Fruit fly (Drosophila melanogaster) whole organism, embryonic: ENCODE data around the gene CG10333.
A peak's percentile ranks its signal among the peaks of the same experiment; 100 is the strongest.

Experiments
- Asciz ChIP-seq: fragments of 200-800 bp; sonication (Bioruptor generic); optimal IDR thresholded peaks from 2 replicates; lab custom pipeline; 2017; ENCODE audit warnings: missing biosample characterization, mild to moderate bottlenecking, missing genetic modification characterization, missing genetic modification reagents
- Bgb ChIP-seq: fragments of 200-800 bp; sonication (Bioruptor generic); IDR thresholded peaks from 2 replicates; pipeline ENCODE4 v1.3.6; 2022; ENCODE audit warnings: missing biosample characterization, missing genetic modification characterization; ENCODE audit not compliant: partially characterized antibody
- CG11504 ChIP-seq: fragments of 200-800 bp; sonication (Bioruptor generic); optimal IDR thresholded peaks from 3 replicates; lab custom pipeline; 2019; ENCODE audit warnings: missing biosample characterization, mild to moderate bottlenecking, missing genetic modification characterization, moderate library complexity
- CG11696 ChIP-seq: fragments of 200-800 bp; sonication (Bioruptor generic); IDR thresholded peaks from 2 replicates; pipeline ENCODE4 v1.3.6; 2022; ENCODE audit warnings: missing biosample characterization, missing genetic modification characterization
- CG1233 ChIP-seq: fragments of 200-800 bp; sonication (Bioruptor generic); optimal IDR thresholded peaks from 4 replicates; lab custom pipeline; 2018; ENCODE audit warnings: missing biosample characterization, mild to moderate bottlenecking, missing genetic modification characterization
- CG12659 ChIP-seq: fragments of 200-800 bp; sonication (Bioruptor generic); optimal IDR thresholded peaks from 3 replicates; lab custom pipeline; 2017; ENCODE audit warnings: mild to moderate bottlenecking, missing biosample characterization, missing genetic modification reagents, missing genetic modification characterization
- CG12769 ChIP-seq: fragments of 200-800 bp; sonication (Bioruptor generic); optimal IDR thresholded peaks from 2 replicates; lab custom pipeline; 2019; ENCODE audit warnings: missing biosample characterization, mild to moderate bottlenecking, missing genetic modification characterization, moderate library complexity
- CG14441 ChIP-seq: fragments of 200-800 bp; sonication (Bioruptor generic); IDR thresholded peaks from 2 replicates; pipeline ENCODE4 v1.3.6; 2022; ENCODE audit warnings: missing biosample characterization, missing genetic modification characterization
- CG15269 ChIP-seq: fragments of 200-800 bp; sonication (Bioruptor generic); optimal IDR thresholded peaks from 2 replicates; lab custom pipeline; 2018; ENCODE audit warnings: missing biosample characterization, mild to moderate bottlenecking, missing genetic modification characterization, moderate library complexity
- CG15696 ChIP-seq: fragments of 200-800 bp; sonication (Bioruptor generic); optimal IDR thresholded peaks from 2 replicates; lab custom pipeline; 2019; ENCODE audit warnings: missing biosample characterization, mild to moderate bottlenecking, missing genetic modification characterization, moderate library complexity
- CG1647 ChIP-seq: fragments of 200-800 bp; sonication (Bioruptor generic); optimal IDR thresholded peaks from 3 replicates; lab custom pipeline; 2016; ENCODE audit warnings: missing biosample characterization, missing genetic modification characterization
- CG16863 ChIP-seq: fragments of 200-800 bp; sonication (Bioruptor generic); optimal IDR thresholded peaks from 3 replicates; lab custom pipeline; 2016; ENCODE audit warnings: missing biosample characterization, missing genetic modification characterization
- CG18476 ChIP-seq: fragments of 200-800 bp; sonication (Bioruptor generic); optimal IDR thresholded peaks from 2 replicates; lab custom pipeline; 2016; ENCODE audit warnings: missing biosample characterization, mild to moderate bottlenecking, missing genetic modification characterization
- CG2202 ChIP-seq: fragments of 200-800 bp; sonication (Bioruptor generic); optimal IDR thresholded peaks from 2 replicates; lab custom pipeline; 2018; ENCODE audit warnings: missing biosample characterization, mild to moderate bottlenecking, missing genetic modification characterization
- CG30020 ChIP-seq: fragments of 200-800 bp; optimal IDR thresholded peaks from 2 replicates; lab custom pipeline; 2019; ENCODE audit warnings: missing biosample characterization, mild to moderate bottlenecking, missing genetic modification characterization, moderate library complexity
- CG6654 ChIP-seq: fragments of 200-800 bp; sonication (Bioruptor generic); optimal IDR thresholded peaks from 2 replicates; lab custom pipeline; 2017; ENCODE audit warnings: missing biosample characterization, mild to moderate bottlenecking, missing genetic modification characterization
- CG6813 ChIP-seq: fragments of 200-800 bp; sonication (Bioruptor generic); optimal IDR thresholded peaks from 2 replicates; lab custom pipeline; 2017; ENCODE audit warnings: missing biosample characterization, missing genetic modification characterization, mild to moderate bottlenecking, moderate library complexity, missing genetic modification reagents
- CG7987 ChIP-seq: fragments of 200-800 bp; sonication (Bioruptor generic); optimal IDR thresholded peaks from 2 replicates; lab custom pipeline; 2018; ENCODE audit warnings: missing biosample characterization, mild to moderate bottlenecking, missing genetic modification characterization, moderate library complexity
- CG8765 ChIP-seq: fragments of 200-800 bp; sonication (Bioruptor generic); IDR thresholded peaks from 2 replicates; pipeline ENCODE4 v1.3.6; 2022; ENCODE audit warnings: missing biosample characterization, missing genetic modification characterization
- CG9437 ChIP-seq: fragments of 200-800 bp; sonication (Bioruptor generic); optimal IDR thresholded peaks from 2 replicates; lab custom pipeline; 2018; ENCODE audit warnings: missing biosample characterization, mild to moderate bottlenecking, missing genetic modification characterization
- CG9797 ChIP-seq: fragments of 200-800 bp; sonication (Bioruptor generic); optimal IDR thresholded peaks from 3 replicates; lab custom pipeline; 2018; ENCODE audit warnings: missing biosample characterization, mild to moderate bottlenecking, missing genetic modification characterization
- CG9817 ChIP-seq: fragments of 200-800 bp; sonication (Bioruptor generic); optimal IDR thresholded peaks from 2 replicates; lab custom pipeline; 2018; ENCODE audit warnings: missing biosample characterization, mild to moderate bottlenecking, missing genetic modification characterization, moderate library complexity
- Dip3 ChIP-seq: fragments of 200-800 bp; sonication (Bioruptor generic); optimal IDR thresholded peaks from 3 replicates; lab custom pipeline; 2016; ENCODE audit warnings: missing biosample characterization, missing genetic modification characterization
- Dll ChIP-seq: fragments of 200-800 bp; sonication (Bioruptor generic); IDR thresholded peaks from 4 replicates; pipeline ENCODE4 v1.3.6; 2022; ENCODE audit warnings: missing biosample characterization, missing genetic modification characterization; ENCODE audit not compliant: partially characterized antibody
- Elba2 ChIP-seq: fragments of 200-800 bp; sonication (Bioruptor generic); optimal IDR thresholded peaks from 3 replicates; lab custom pipeline; 2016; ENCODE audit warnings: missing biosample characterization, missing genetic modification characterization
- Fer1 ChIP-seq: fragments of 200-800 bp; sonication (Bioruptor generic); optimal IDR thresholded peaks from 2 replicates; lab custom pipeline; 2017; ENCODE audit warnings: missing biosample characterization, mild to moderate bottlenecking, missing genetic modification characterization
- H15 ChIP-seq: fragments of 200-800 bp; sonication (Bioruptor generic); IDR thresholded peaks from 3 replicates; pipeline ENCODE4 v1.3.6; 2022; ENCODE audit warnings: missing biosample characterization, missing genetic modification characterization
- Hmr ChIP-seq: fragments of 200-800 bp; sonication (Bioruptor generic); optimal IDR thresholded peaks from 3 replicates; lab custom pipeline; 2017; ENCODE audit warnings: mild to moderate bottlenecking, missing biosample characterization, missing genetic modification reagents, missing genetic modification characterization
- Lpt ChIP-seq: fragments of >200 bp; optimal IDR thresholded peaks from 2 replicates; lab custom pipeline; 2018; ENCODE audit warnings: missing biosample characterization, missing genetic modification characterization
- MBD-R2 ChIP-seq: fragments of 200-800 bp; sonication (Bioruptor generic); IDR thresholded peaks from 2 replicates; pipeline ENCODE4 v1.3.6; 2022; ENCODE audit warnings: missing biosample characterization, missing genetic modification characterization
- Opbp ChIP-seq: fragments of 200-800 bp; sonication (Bioruptor generic); IDR thresholded peaks from 3 replicates; pipeline ENCODE4 v1.3.6; 2022; ENCODE audit warnings: missing biosample characterization, missing genetic modification characterization; ENCODE audit not compliant: partially characterized antibody
- Ptx1 ChIP-seq: fragments of 200-800 bp; sonication (Bioruptor generic); IDR thresholded peaks from 2 replicates; pipeline ENCODE4 v1.3.6; 2022; ENCODE audit warnings: missing biosample characterization, missing genetic modification characterization
- Sox100B ChIP-seq: fragments of 200-800 bp; sonication (Bioruptor generic); optimal IDR thresholded peaks from 3 replicates; lab custom pipeline; 2018; ENCODE audit warnings: missing biosample characterization, mild to moderate bottlenecking, missing genetic modification characterization
- Taf1 ChIP-seq: fragments of 200-800 bp; sonication (Bioruptor generic); IDR thresholded peaks from 2 replicates; pipeline ENCODE4 v1.3.6; 2022; ENCODE audit warnings: missing biosample characterization, missing genetic modification characterization
- bbx ChIP-seq: fragments of 200-800 bp; sonication (Bioruptor generic); IDR thresholded peaks from 2 replicates; pipeline ENCODE4 v1.3.6; 2022; ENCODE audit warnings: missing biosample characterization, missing genetic modification characterization; ENCODE audit not compliant: partially characterized antibody
- cas ChIP-seq: fragments of 200-800 bp; sonication (Bioruptor generic); IDR thresholded peaks from 2 replicates; pipeline ENCODE4 v1.3.6; 2022; ENCODE audit warnings: missing biosample characterization, missing genetic modification characterization
- chn ChIP-seq: fragments of 200-800 bp; sonication (Bioruptor generic); optimal IDR thresholded peaks from 2 replicates; lab custom pipeline; 2016; ENCODE audit warnings: missing biosample characterization, missing genetic modification characterization
- corto ChIP-seq: fragments of 200-800 bp; sonication (Bioruptor generic); optimal IDR thresholded peaks from 2 replicates; lab custom pipeline; 2016; ENCODE audit warnings: missing biosample characterization, mild to moderate bottlenecking, missing genetic modification characterization, moderate library complexity
- dpn ChIP-seq, 2 experiments: fragments of 200-800 bp; sonication (Bioruptor generic); optimal IDR thresholded peaks; 3 replicates each; lab custom pipeline; 2016; ENCODE audit warnings: missing biosample characterization in 2 of 2, missing genetic modification characterization in 2 of 2
- esg ChIP-seq: fragments of 200-800 bp; sonication (Bioruptor generic); conservative IDR thresholded peaks from 2 replicates; pipeline ENCODE4 v1.3.6; 2022; ENCODE audit warnings: missing biosample characterization, missing genetic modification characterization
- fd102C ChIP-seq: fragments of 200-800 bp; sonication (Bioruptor generic); optimal IDR thresholded peaks from 2 replicates; lab custom pipeline; 2018; ENCODE audit warnings: missing biosample characterization, mild to moderate bottlenecking, missing genetic modification characterization, moderate library complexity
- ftz-f1 ChIP-seq: fragments of 200-800 bp; sonication (Bioruptor generic); optimal IDR thresholded peaks from 2 replicates; lab custom pipeline; 2016; ENCODE audit warnings: missing biosample characterization, missing genetic modification characterization
- gem ChIP-seq: fragments of 200-800 bp; sonication (Bioruptor generic); optimal IDR thresholded peaks from 2 replicates; lab custom pipeline; 2019; ENCODE audit warnings: missing biosample characterization, mild to moderate bottlenecking, missing genetic modification characterization, moderate library complexity
- knrl ChIP-seq: fragments of 200-800 bp; sonication (Bioruptor generic); IDR thresholded peaks from 3 replicates; pipeline ENCODE4 v1.3.6; 2022; ENCODE audit warnings: missing biosample characterization, missing genetic modification characterization; ENCODE audit not compliant: partially characterized antibody
- nmo ChIP-seq: fragments of 200-800 bp; sonication (Bioruptor generic); optimal IDR thresholded peaks from 2 replicates; lab custom pipeline; 2018; ENCODE audit warnings: missing biosample characterization, mild to moderate bottlenecking, missing genetic modification characterization, moderate library complexity
- seq ChIP-seq: fragments of 200-800 bp; sonication (Bioruptor generic); IDR thresholded peaks from 2 replicates; pipeline ENCODE4 v1.3.6; 2022; ENCODE audit warnings: missing biosample characterization, missing genetic modification characterization
- tap ChIP-seq: fragments of 200-800 bp; optimal IDR thresholded peaks from 3 replicates; lab custom pipeline; 2019; ENCODE audit warnings: missing biosample characterization, mild to moderate bottlenecking, missing genetic modification characterization, moderate library complexity
- tgo ChIP-seq: fragments of 200-800 bp; sonication (Bioruptor generic); IDR thresholded peaks from 3 replicates; pipeline ENCODE4 v1.3.6; 2022; ENCODE audit warnings: missing biosample characterization, missing genetic modification characterization

The CG10333 gene

DNA sequence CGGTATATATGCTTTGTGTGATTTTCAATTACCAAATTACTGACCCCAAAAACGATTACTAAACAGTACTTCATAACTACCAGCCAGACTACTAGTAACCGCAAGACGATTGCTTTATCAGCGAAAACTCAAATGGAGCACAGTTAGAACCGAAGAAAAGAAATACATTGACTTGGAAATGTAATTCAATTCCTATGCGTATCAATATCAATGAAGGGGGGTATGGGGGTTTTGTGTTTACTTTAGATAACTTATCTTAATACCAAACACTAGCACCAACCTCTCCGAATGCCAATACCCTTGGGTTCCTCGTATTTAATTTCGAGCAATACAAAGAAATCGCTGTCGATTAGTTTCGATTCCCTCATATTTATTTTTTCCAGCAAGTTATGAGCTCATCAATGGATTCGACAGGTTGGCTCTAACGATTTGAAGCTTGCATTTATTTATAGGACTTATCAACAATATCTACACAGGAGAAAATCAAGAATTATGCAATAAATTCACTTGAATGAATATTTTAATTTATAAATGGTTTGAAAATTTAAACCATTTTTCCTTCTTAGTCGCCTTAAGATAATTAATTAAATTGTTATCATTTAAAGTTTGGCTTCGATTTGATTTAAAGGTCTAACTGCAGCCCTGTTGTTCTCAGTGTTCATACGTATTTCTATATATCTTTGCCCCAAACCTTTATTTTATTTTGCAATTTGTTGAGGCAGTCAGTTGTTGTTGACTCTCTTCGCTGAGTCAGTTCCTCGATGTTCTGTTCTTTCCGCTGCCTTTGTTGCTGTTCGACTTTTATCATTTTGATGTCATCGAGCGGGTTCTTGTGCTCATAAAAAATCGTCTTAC, 15.0 kb downstream of the CG10333 start (continued):
- peak; percentile 85 for TF ChIP-seq tap (tag; lab: Kevin White, UChicago)
- peak; percentile 76 for TF ChIP-seq CG1233 (GFP tag; lab: Kevin White, UChicago)
- TF ChIP-seq Fer1 = peak; percentile 84
- TF ChIP-seq Opbp (GFP tag; lab: Robert Waterston, UW) = no peak
- no peak for TF ChIP-seq CG6654 (GFP tag; lab: Kevin White, UChicago)
- no peak for TF ChIP-seq H15 (GFP tag; lab: Robert Waterston, UW)
- TF ChIP-seq Bgb = no peak
- TF ChIP-seq Dip3 (GFP tag; lab: Kevin White, UChicago) = peak; percentile 48
- TF ChIP-seq CG12769 (tag; lab: Kevin White, UChicago) = peak; percentile 44
- peak; percentile 20 for TF ChIP-seq CG2202 (tag; lab: Kevin White, UChicago)
- peak; percentile 86 for TF ChIP-seq tgo (GFP tag; lab: Robert Waterston, UW)
- TF ChIP-seq bbx (GFP tag; lab: Robert Waterston, UW) = no peak
- peak; percentile 77 for TF ChIP-seq CG9817 (tag; lab: Kevin White, UChicago)
- peak; percentile 61 for TF ChIP-seq CG16863 (GFP tag; lab: Kevin White, UChicago)
- peak; percentile 48; the same call in 1 of the 2 replicates for TF ChIP-seq MBD-R2
- TF ChIP-seq ftz-f1 (GFP tag; lab: Kevin White, UChicago) = no peak
- no peak for TF ChIP-seq CG8765
- TF ChIP-seq CG9437 = peak; percentile 64
- TF ChIP-seq Ptx1 (GFP tag; lab: Robert Waterston, UW) = peak; percentile 82
- peak; percentile 75 for TF ChIP-seq CG12659 (GFP tag; lab: Kevin White, UChicago)
- TF ChIP-seq seq (GFP tag; lab: Robert Waterston, UW) = peak; percentile 79
- TF ChIP-seq Elba2 (GFP tag; lab: Kevin White, UChicago) = no peak
- TF ChIP-seq esg (GFP tag; lab: Robert Waterston, UW) = peak; percentile 66
- peak; percentile 76 for TF ChIP-seq CG14441 (GFP tag; lab: Robert Waterston, UW)
- peak; percentile 78 for TF ChIP-seq Sox100B
- TF ChIP-seq dpn (GFP tag; optimal IDR thresholded peaks at IDR 0.05; lab: Kevin White, UChicago) = peak; percentile 63 to 67
- no peak for TF ChIP-seq knrl (GFP tag; lab: Robert Waterston, UW)
- peak; percentile 66 for TF ChIP-seq Asciz (GFP tag; lab: Kevin White, UChicago)
- no peak for TF ChIP-seq Dll (GFP tag; lab: Robert Waterston, UW)
- peak; percentile 88 for TF ChIP-seq gem
- TF ChIP-seq CG11504 (tag; lab: Kevin White, UChicago) = peak; percentile 81
- TF ChIP-seq fd102C (GFP tag; lab: Kevin White, UChicago) = no peak
- peak; percentile 30 for TF ChIP-seq CG30020
- peak; percentile 71 for TF ChIP-seq corto
- peak; percentile 70 for TF ChIP-seq CG18476 (GFP tag; lab: Kevin White, UChicago)
- peak; percentile 85 for TF ChIP-seq nmo (GFP tag; lab: Kevin White, UChicago)
- no peak for TF ChIP-seq Lpt (GFP tag; lab: Kevin White, UChicago)
- peak; percentile 64 for TF ChIP-seq CG6813 (GFP tag; lab: Kevin White, UChicago)
- no peak for TF ChIP-seq CG9797
- peak; percentile 63 for TF ChIP-seq Taf1 (GFP tag; lab: Robert Waterston, UW)
- peak; percentile 49 for TF ChIP-seq chn (GFP tag; lab: Kevin White, UChicago)
- TF ChIP-seq Hmr (GFP tag; lab: Kevin White, UChicago) = peak; percentile 86
- peak; percentile 62; the same call in 1 of the 2 replicates for TF ChIP-seq cas (GFP tag; lab: Robert Waterston, UW)
- peak; percentile 3 for TF ChIP-seq CG7987 (GFP tag; lab: Kevin White, UChicago)
- peak; percentile 21 for TF ChIP-seq CG1647 (GFP tag; lab: Kevin White, UChicago)
- TF ChIP-seq CG15269 (tag; lab: Kevin White, UChicago) = peak; percentile 86
- TF ChIP-seq CG15696 (tag; lab: Kevin White, UChicago) = peak; percentile 63
- peak; percentile 47; the same call in 1 of the 2 replicates for TF ChIP-seq CG11696 (GFP tag; lab: Robert Waterston, UW)
